Worm (Caenorhabditis elegans) whole organism, L4 larva: Measurements from ENCODE around the gene R01H2.1.

ENCODE experiments used
- T26A8.4 ChIP-seq: fragments of 200-800 bp; sonication (Bioruptor generic); IDR thresholded peaks from 2 replicates; pipeline ENCODE4 v1.3.6; 2022; ENCODE audit warnings: missing genetic modification characterization, missing compliant biosample characterization
- Y75B8A.6 ChIP-seq: fragments of 200-800 bp; sonication (Bioruptor generic); IDR thresholded peaks from 2 replicates; pipeline ENCODE4 v1.3.6; 2022; ENCODE audit warnings: missing genetic modification reagents, missing genetic modification characterization, missing compliant biosample characterization
- aha-1 ChIP-seq: fragments of 150-350 bp; peaks from one replicate; lab custom pipeline; 2014; ENCODE audit warnings: missing biosample characterization, missing genetic modification characterization
- aly-2 ChIP-seq: sonication (generic microtip); optimal IDR thresholded peaks from 2 replicates; lab custom pipeline; 2018; ENCODE audit warnings: missing biosample characterization, missing genetic modification characterization
- ceh-20 ChIP-seq: fragments of 200-800 bp; sonication (Bioruptor generic); IDR thresholded peaks from 2 replicates; pipeline ENCODE4 v1.3.6; 2022; ENCODE audit warnings: missing genetic modification reagents, missing genetic modification characterization, missing compliant biosample characterization
- ceh-82 ChIP-seq: sonication (generic microtip); optimal IDR thresholded peaks from 2 replicates; lab custom pipeline; 2017; ENCODE audit warnings: missing biosample characterization, missing genetic modification characterization
- ces-1 ChIP-seq: fragments of 150-350 bp; sonication (generic microtip); optimal IDR thresholded peaks from 4 replicates; lab custom pipeline; 2014; ENCODE audit warnings: missing biosample characterization, missing genetic modification reagents, missing genetic modification characterization
- ctbp-1 ChIP-seq: fragments of 200-800 bp; sonication (Bioruptor generic); IDR thresholded peaks from 2 replicates; pipeline ENCODE4 v1.3.6; 2022; ENCODE audit warnings: missing genetic modification reagents, missing genetic modification characterization, missing compliant biosample characterization
- daf-16 ChIP-seq, 3 experiments: sonication (generic microtip); optimal IDR thresholded peaks; 2 replicates each; lab custom pipeline; 2016 to 2017; ENCODE audit warnings: missing genetic modification characterization in 3 of 3, missing genetic modification reagents in 3 of 3, mild to moderate bottlenecking in 2 of 3, missing compliant biosample characterization in 2 of 3, missing biosample characterization in 1 of 3, moderate library complexity in 1 of 3
- daf-19 ChIP-seq: fragments of 200-800 bp; sonication (Bioruptor generic); conservative IDR thresholded peaks from 2 replicates; pipeline ENCODE4 v1.3.6; 2022; ENCODE audit warnings: missing genetic modification characterization, missing compliant biosample characterization
- duxl-1 ChIP-seq: sonication (generic microtip); optimal IDR thresholded peaks from 2 replicates; lab custom pipeline; 2016; ENCODE audit warnings: mild to moderate bottlenecking, missing genetic modification characterization, moderate library complexity, missing compliant biosample characterization; ENCODE audit not compliant: poor library complexity
- dve-1 ChIP-seq: sonication (generic microtip); optimal IDR thresholded peaks from 2 replicates; lab custom pipeline; 2017; ENCODE audit warnings: antibody characterized with exemption, mild to moderate bottlenecking, missing genetic modification characterization, missing compliant biosample characterization; ENCODE audit not compliant: insufficient read depth
- egl-27 ChIP-seq: sonication (generic microtip); optimal IDR thresholded peaks from 3 replicates; lab custom pipeline; 2017; ENCODE audit warnings: missing biosample characterization, missing genetic modification reagents, missing genetic modification characterization
- fos-1 ChIP-seq: fragments of 150-350 bp; optimal IDR thresholded peaks from 2 replicates; lab custom pipeline; 2014; ENCODE audit warnings: missing biosample characterization, missing genetic modification characterization
- hlh-11 ChIP-seq: fragments of 200-800 bp; sonication (Bioruptor generic); optimal IDR thresholded peaks from 2 replicates; lab custom pipeline; 2018; ENCODE audit warnings: mild to moderate bottlenecking, missing genetic modification characterization, missing compliant biosample characterization
- lin-13 ChIP-seq: fragments of 150-350 bp; optimal IDR thresholded peaks from 2 replicates; lab custom pipeline; 2014; ENCODE audit warnings: missing biosample characterization, missing genetic modification reagents, missing genetic modification characterization
- lsy-2 ChIP-seq, 2 experiments: fragments of 150-350 bp in 1 of 2; sonication (generic microtip) in 1 of 2; optimal IDR thresholded peaks; 2 replicates each; lab custom pipeline; 2014 to 2017; ENCODE audit warnings: missing biosample characterization in 2 of 2, missing genetic modification characterization in 2 of 2
- madf-5 ChIP-seq, 2 experiments: fragments of 200-800 bp; sonication (Bioruptor generic); IDR thresholded peaks; 2 replicates each; pipeline ENCODE4 v1.3.6; 2022; ENCODE audit warnings: missing compliant biosample characterization in 2 of 2, missing genetic modification characterization in 2 of 2
- madf-9 ChIP-seq: fragments of 200-800 bp; sonication (Bioruptor generic); conservative IDR thresholded peaks from 2 replicates; pipeline ENCODE4 v1.3.6; 2022; ENCODE audit warnings: missing genetic modification reagents, missing genetic modification characterization, missing compliant biosample characterization
- mxl-2 ChIP-seq: fragments of 200-800 bp; sonication (Bioruptor generic); conservative IDR thresholded peaks from 2 replicates; pipeline ENCODE4 v1.3.6; 2022; ENCODE audit warnings: missing genetic modification reagents, missing genetic modification characterization, missing compliant biosample characterization
- nhr-11 ChIP-seq: fragments of 150-350 bp; optimal IDR thresholded peaks from 2 replicates; lab custom pipeline; 2014; ENCODE audit warnings: missing biosample characterization, missing genetic modification characterization
- nhr-237 ChIP-seq: sonication (generic microtip); optimal IDR thresholded peaks from 2 replicates; lab custom pipeline; 2017; ENCODE audit warnings: missing biosample characterization, missing genetic modification characterization
- nhr-28 ChIP-seq: fragments of 150-350 bp; optimal IDR thresholded peaks from 2 replicates; lab custom pipeline; 2014; ENCODE audit warnings: missing biosample characterization, missing genetic modification characterization
- nhr-42 ChIP-seq: fragments of 200-800 bp; sonication (Bioruptor generic); IDR thresholded peaks from 2 replicates; pipeline ENCODE4 v1.3.6; 2022; ENCODE audit warnings: missing genetic modification characterization, missing compliant biosample characterization
- nhr-76 ChIP-seq: fragments of 150-350 bp; optimal IDR thresholded peaks from 2 replicates; lab custom pipeline; 2014; ENCODE audit warnings: missing biosample characterization, missing genetic modification characterization
- php-3 ChIP-seq: fragments of 200-800 bp; sonication (Bioruptor generic); IDR thresholded peaks from 2 replicates; pipeline ENCODE4 v1.3.6; 2022; ENCODE audit warnings: missing genetic modification reagents, missing genetic modification characterization, missing compliant biosample characterization
- saeg-2 ChIP-seq: fragments of 200-800 bp; sonication (Bioruptor generic); IDR thresholded peaks from 2 replicates; pipeline ENCODE4 v1.3.6; 2022; ENCODE audit warnings: missing genetic modification reagents, missing genetic modification characterization, missing compliant biosample characterization
- set-16 ChIP-seq: fragments of 200-800 bp; sonication (Bioruptor generic); IDR thresholded peaks from 2 replicates; pipeline ENCODE4 v1.3.6; 2022; ENCODE audit warnings: missing genetic modification reagents, missing genetic modification characterization, missing compliant biosample characterization
- skn-1 ChIP-seq: fragments of 150-350 bp; optimal IDR thresholded peaks from 2 replicates; lab custom pipeline; 2014; ENCODE audit warnings: missing biosample characterization, missing genetic modification characterization
- snpc-4 ChIP-seq: fragments of 150-350 bp; optimal IDR thresholded peaks from 2 replicates; lab custom pipeline; 2014; ENCODE audit warnings: missing biosample characterization, missing genetic modification characterization
- spr-3 ChIP-seq: fragments of 200-800 bp; sonication (Bioruptor generic); optimal IDR thresholded peaks from 2 replicates; lab custom pipeline; 2018; ENCODE audit warnings: mild to moderate bottlenecking, missing genetic modification characterization, missing compliant biosample characterization
- zfp-3 ChIP-seq: fragments of 200-800 bp; sonication (Bioruptor generic); conservative IDR thresholded peaks from 2 replicates; pipeline ENCODE4 v1.3.6; 2022; ENCODE audit warnings: missing genetic modification reagents, missing genetic modification characterization, missing compliant biosample characterization
- zip-2 ChIP-seq: fragments of 150-350 bp; optimal IDR thresholded peaks from 2 replicates; lab custom pipeline; 2014; ENCODE audit warnings: missing biosample characterization, missing genetic modification characterization

The R01H2.1 gene

ce11 chrIII:7056241-7056640, 6.4 kb upstream of the R01H2.1 start, which contains the start of gene R01H2.2:
TSS of gene R01H2.2 (plus strand) at chrIII:7056541.
- no peak for TF ChIP-seq duxl-1 (tag; lab: Kevin White, UChicago)
- TF ChIP-seq spr-3 (GFP tag; lab: Kevin White, UChicago), result no peak
- TF ChIP-seq php-3, result no peak
- no peak for TF ChIP-seq nhr-42
- TF ChIP-seq egl-27 (tag; lab: Kevin White, UChicago), result no peak
- TF ChIP-seq nhr-237 (tag; lab: Kevin White, UChicago), result no peak
- TF ChIP-seq aly-2, result no peak
- TF ChIP-seq madf-5 (GFP tag; IDR thresholded peaks at IDR 0.05; lab: Robert Waterston, UW), result no peak
- TF ChIP-seq mxl-2, result no peak
- TF ChIP-seq zip-2 (tag; lab: Kevin White, UChicago), result no peak
- TF ChIP-seq ces-1 (GFP tag; lab: Kevin White, UChicago), result no peak
- TF ChIP-seq T26A8.4 (GFP tag; lab: Robert Waterston, UW), result no peak

- TF ChIP-seq snpc-4 (tag; lab: Kevin White, UChicago) (no peak), Y75B8A.6 (no peak), nhr-11 (tag; lab: Kevin White, UChicago) (no peak), ctbp-1 (GFP tag; lab: Robert Waterston, UW) (no peak), madf-9 (GFP tag; lab: Robert Waterston, UW) (no peak), ces-1 (GFP tag; lab: Kevin White, UChicago) (no peak), ceh-82 (no peak), dve-1 (tag; lab: Kevin White, UChicago) (no peak), lin-13 (GFP tag; lab: Kevin White, UChicago) (no peak), nhr-76 (tag; lab: Kevin White, UChicago) (no peak), daf-16 (GFP tag; optimal IDR thresholded peaks at IDR 0.05; lab: Kevin White, UChicago) (no peak), daf-16 (tag; optimal IDR thresholded peaks at IDR 0.05; lab: Kevin White, UChicago) (no peak), nhr-237 (tag; lab: Kevin White, UChicago) (no peak), daf-19 (GFP tag; lab: Robert Waterston, UW) (no peak), nhr-28 (tag; lab: Kevin White, UChicago) (no peak), ceh-20 (GFP tag; lab: Robert Waterston, UW) (no peak)
- TF ChIP-seq, all 104 proteins: peak for 0
These were observed 2.1 kb upstream of the R01H2.1 start, which contains the start of gene egg-2 for ce11 chrIII:7060531-7061095. TSS of gene egg-2 (minus strand) at chrIII:7060583.

- TF ChIP-seq aha-1, result peak; percentile 93
- no peak for TF ChIP-seq saeg-2 (GFP tag; lab: Robert Waterston, UW)
These were observed 381 bp downstream of the R01H2.1 start for ce11 chrIII:7063061-7063460.

ce11 chrIII:7064185-7064584, 1.5 kb downstream of the R01H2.1 start, which contains the start of gene R01H2.4:
TSS of gene R01H2.4 (minus strand) at chrIII:7064285.
- no peak for TF ChIP-seq skn-1 (tag; lab: Kevin White, UChicago)
- TF ChIP-seq hlh-11 (tag; lab: Kevin White, UChicago), result no peak
- TF ChIP-seq fos-1 (tag; lab: Kevin White, UChicago), result no peak
- TF ChIP-seq aly-2, result no peak
- TF ChIP-seq set-16 (GFP tag; lab: Robert Waterston, UW), result no peak
- no peak for TF ChIP-seq lsy-2 (tag; optimal IDR thresholded peaks at IDR 0.05; lab: Kevin White, UChicago)
- no peak for TF ChIP-seq zip-2 (tag; lab: Kevin White, UChicago)
- TF ChIP-seq zfp-3 (GFP tag; lab: Robert Waterston, UW), result no peak
